Worm (Caenorhabditis elegans) whole organism, midembryonic: ENCODE data around the gene mtl-1.
A peak's percentile ranks its signal among the peaks of the same experiment; 100 is the strongest.

Experiments used
- T22C8.4 ChIP-seq: fragments of 200-800 bp; sonication (Bioruptor generic); IDR thresholded peaks from 2 replicates; pipeline ENCODE4 v1.3.6; 2022; ENCODE audit warnings: missing genetic modification characterization, missing compliant biosample characterization
- cog-1 ChIP-seq: sonication (generic microtip); optimal IDR thresholded peaks from 2 replicates; lab custom pipeline; 2016; ENCODE audit warnings: missing genetic modification characterization, missing compliant biosample characterization
- flt-1 ChIP-seq: fragments of 200-800 bp; sonication (Bioruptor generic); IDR thresholded peaks from 2 replicates; pipeline ENCODE4 v1.3.6; 2022; ENCODE audit warnings: missing genetic modification characterization, missing compliant biosample characterization
- klf-2 ChIP-seq: fragments of 200-800 bp; sonication (Bioruptor generic); conservative IDR thresholded peaks from 2 replicates; pipeline ENCODE4 v1.3.6; 2022; ENCODE audit warnings: missing genetic modification reagents, missing genetic modification characterization, missing compliant biosample characterization
- med-1 ChIP-seq: sonication (generic microtip); optimal IDR thresholded peaks from 2 replicates; lab custom pipeline; 2017; ENCODE audit warnings: missing genetic modification characterization, mild to moderate bottlenecking, missing compliant biosample characterization, antibody characterized with exemption, missing genetic modification reagents; ENCODE audit not compliant: insufficient read depth
- ref-1 ChIP-seq: fragments of 200-800 bp; sonication (Bioruptor generic); conservative IDR thresholded peaks from 2 replicates; pipeline ENCODE4 v1.3.6; 2022; ENCODE audit warnings: missing genetic modification reagents, missing genetic modification characterization, missing compliant biosample characterization
- tab-1 ChIP-seq: fragments of 200-800 bp; sonication (Bioruptor generic); IDR thresholded peaks from 2 replicates; pipeline ENCODE4 v1.3.6; 2022; ENCODE audit warnings: missing genetic modification characterization, missing compliant biosample characterization
- ztf-23 ChIP-seq: fragments of 200-800 bp; sonication (Bioruptor generic); IDR thresholded peaks from 2 replicates; pipeline ENCODE4 v1.3.6; 2022; ENCODE audit warnings: missing genetic modification reagents, missing genetic modification characterization, missing compliant biosample characterization
- ztf-29 ChIP-seq: fragments of 200-800 bp; sonication (Bioruptor generic); IDR thresholded peaks from 2 replicates; pipeline ENCODE4 v1.3.6; 2022; ENCODE audit warnings: missing genetic modification reagents, missing genetic modification characterization, missing compliant biosample characterization

The mtl-1 gene

ce11 chrV:6709050-6709683 is 17.5 kb upstream of the mtl-1 start, which contains the start of gene dlst-1:
Gene dlst-1, minus strand, starts transcription at chrV:6709101.
- TF ChIP-seq med-1 (GFP tag; lab: Kevin White, UChicago) (peak; percentile 77), klf-2 (0 out of 2 replicates have a peak, but pooled peaks have one; percentile 28), flt-1 (GFP tag; lab: Robert Waterston, UW) (peak; percentile 73), T22C8.4 (GFP tag; lab: Robert Waterston, UW) (no peak), cog-1 (no peak), ztf-29 (no peak), ref-1 (GFP tag; lab: Robert Waterston, UW) (0 out of 2 replicates have a peak, but pooled peaks have one; percentile 23), ztf-23 (GFP tag; lab: Robert Waterston, UW) (peak; percentile 82), tab-1 (GFP tag; lab: Robert Waterston, UW) (peak; percentile 80)

- TF ChIP-seq ztf-23 (GFP tag; lab: Robert Waterston, UW) = no peak
- TF ChIP-seq ref-1 (GFP tag; lab: Robert Waterston, UW) = no peak
- no peak for TF ChIP-seq tab-1 (GFP tag; lab: Robert Waterston, UW)
- no peak for TF ChIP-seq klf-2
- no peak for TF ChIP-seq T22C8.4 (GFP tag; lab: Robert Waterston, UW)
- no peak for TF ChIP-seq flt-1 (GFP tag; lab: Robert Waterston, UW)
These were observed 15.1 kb upstream of the mtl-1 start, which contains the start of gene W02F12.4 for ce11 chrV:6706771-6707170. Gene W02F12.4, minus strand, starts transcription at chrV:6706934.

DNA sequence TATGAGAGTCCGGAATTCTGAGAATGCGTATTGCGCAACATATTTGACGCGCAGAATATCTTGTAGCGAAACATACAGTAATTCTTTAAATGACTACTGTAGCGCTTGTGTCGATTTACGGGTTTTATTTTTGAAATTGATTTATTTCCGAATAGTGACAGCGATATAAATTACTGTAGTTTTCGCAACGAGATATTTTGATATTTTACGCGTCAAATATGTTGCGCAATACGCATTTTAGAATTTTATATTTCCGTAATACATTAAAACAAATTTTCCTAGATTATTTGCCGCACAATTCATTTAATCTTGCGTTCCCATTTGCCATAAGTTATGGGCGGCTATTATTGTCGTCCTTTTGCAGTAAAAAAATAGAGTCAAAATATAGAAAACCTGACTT is 13.7 kb upstream of the mtl-1 start:
- no peak for TF ChIP-seq cog-1
- no peak for TF ChIP-seq ztf-23 (GFP tag; lab: Robert Waterston, UW)
- no peak for TF ChIP-seq klf-2
- no peak for TF ChIP-seq T22C8.4 (GFP tag; lab: Robert Waterston, UW)
- no peak for TF ChIP-seq ztf-29
- TF ChIP-seq ref-1 (GFP tag; lab: Robert Waterston, UW) = no peak
- TF ChIP-seq tab-1 (GFP tag; lab: Robert Waterston, UW) = no peak
- TF ChIP-seq flt-1 (GFP tag; lab: Robert Waterston, UW) = no peak
- TF ChIP-seq med-1 (GFP tag; lab: Kevin White, UChicago) = no peak

DNA sequence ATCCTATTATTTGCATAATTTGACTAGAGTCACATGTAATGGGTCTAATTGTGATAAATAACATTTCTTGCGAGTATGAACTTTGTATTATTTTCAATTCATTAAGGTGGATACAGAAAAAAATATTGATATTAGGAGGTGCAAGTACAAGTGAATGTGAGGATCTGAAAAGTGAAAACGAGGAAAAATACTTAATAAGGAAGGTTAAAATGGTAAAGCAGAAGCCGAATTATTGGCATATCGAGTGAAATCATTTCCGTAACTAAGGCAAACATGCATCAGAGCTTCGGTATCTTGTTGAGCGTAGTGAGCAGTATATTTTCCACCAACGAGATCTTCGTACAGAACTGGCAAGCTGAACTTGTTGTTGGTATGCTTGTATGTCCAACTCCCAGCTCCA is 12.8 kb upstream of the mtl-1 start:
- no peak for TF ChIP-seq ref-1 (GFP tag; lab: Robert Waterston, UW)
- no peak for TF ChIP-seq ztf-23 (GFP tag; lab: Robert Waterston, UW)
- no peak for TF ChIP-seq cog-1
- no peak for TF ChIP-seq klf-2

DNA sequence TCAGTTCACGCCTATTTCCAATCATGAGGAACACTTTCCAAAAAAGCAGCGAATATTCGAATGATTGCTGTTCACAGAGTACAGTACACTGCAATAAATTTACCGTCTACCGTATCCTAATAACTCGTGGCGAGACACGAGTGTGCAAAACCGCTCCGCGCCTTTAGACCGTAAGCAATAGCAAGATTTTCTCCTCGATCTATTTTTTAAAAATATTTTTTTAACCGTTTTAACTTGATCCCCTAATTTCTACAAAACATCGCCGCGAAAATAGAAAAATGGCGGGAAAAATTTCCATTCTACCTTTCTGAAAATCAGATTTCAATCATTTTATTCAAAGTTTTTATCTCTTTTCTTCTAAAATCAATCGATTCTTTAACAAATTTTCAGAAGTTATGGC is 11.0 kb upstream of the mtl-1 start, which contains the start of gene era-1:
TSS of gene era-1 (plus strand) at position 366 of the 400 bp plus-strand sequence.
- TF ChIP-seq ztf-23 (GFP tag; lab: Robert Waterston, UW) (no peak), T22C8.4 (GFP tag; lab: Robert Waterston, UW) (no peak), ztf-29 (no peak), klf-2 (no peak), cog-1 (no peak), med-1 (GFP tag; lab: Kevin White, UChicago) (no peak), ref-1 (GFP tag; lab: Robert Waterston, UW) (no peak), tab-1 (GFP tag; lab: Robert Waterston, UW) (no peak), flt-1 (GFP tag; lab: Robert Waterston, UW) (no peak)

DNA sequence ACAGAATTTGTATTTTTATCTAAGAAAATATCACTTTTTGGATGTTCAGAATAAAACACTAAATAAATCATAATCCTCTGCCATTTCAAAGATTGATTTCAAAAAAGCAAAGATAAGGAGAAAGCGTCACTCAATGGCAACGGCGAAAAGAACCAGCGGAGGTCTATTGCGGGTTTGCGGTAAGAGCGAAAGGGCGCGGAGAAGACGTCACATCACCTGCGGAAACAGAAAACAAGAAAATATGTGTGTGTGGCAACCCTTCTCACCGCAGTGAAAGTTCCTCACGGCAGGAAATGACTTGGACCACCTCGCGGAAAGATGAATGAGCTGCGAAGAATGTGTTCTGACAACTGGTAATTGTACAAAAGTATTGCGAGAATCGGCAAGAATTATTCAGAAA is 8.2 kb upstream of the mtl-1 start:
- TF ChIP-seq tab-1 (GFP tag; lab: Robert Waterston, UW) (no peak), ref-1 (GFP tag; lab: Robert Waterston, UW) (no peak), klf-2 (no peak), ztf-29 (no peak), flt-1 (GFP tag; lab: Robert Waterston, UW) (no peak), T22C8.4 (GFP tag; lab: Robert Waterston, UW) (no peak), cog-1 (no peak), med-1 (GFP tag; lab: Kevin White, UChicago) (no peak), ztf-23 (GFP tag; lab: Robert Waterston, UW) (no peak)

DNA sequence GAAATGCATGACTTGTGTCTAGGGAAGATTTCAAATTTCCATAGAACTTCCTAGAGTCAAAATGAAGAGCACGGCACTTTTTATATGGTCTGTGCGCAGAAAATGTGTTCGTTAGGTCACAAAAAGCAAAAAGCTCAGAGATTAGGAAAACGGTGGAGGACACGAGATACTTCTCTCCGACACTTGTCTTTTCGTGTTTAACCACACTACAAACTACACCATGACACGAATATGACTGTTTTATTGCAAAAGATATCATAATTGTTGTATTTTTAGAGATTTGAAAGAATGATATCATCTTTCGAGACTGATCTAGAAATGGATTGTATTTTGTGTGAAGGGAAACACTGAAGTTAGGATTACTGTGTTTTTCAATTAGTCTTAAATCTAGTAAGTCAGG is 7.4 kb upstream of the mtl-1 start:
- TF ChIP-seq ztf-23 (GFP tag; lab: Robert Waterston, UW) (no peak), flt-1 (GFP tag; lab: Robert Waterston, UW) (no peak)

ce11 chrV:6697552-6697951 is 5.9 kb upstream of the mtl-1 start, which contains the start of gene W02F12.2:
Gene W02F12.2, minus strand, starts transcription at chrV:6697652.
- TF ChIP-seq ztf-23 (GFP tag; lab: Robert Waterston, UW) (no peak), klf-2 (no peak), flt-1 (GFP tag; lab: Robert Waterston, UW) (no peak), tab-1 (GFP tag; lab: Robert Waterston, UW) (no peak), T22C8.4 (GFP tag; lab: Robert Waterston, UW) (no peak), ref-1 (GFP tag; lab: Robert Waterston, UW) (no peak), med-1 (GFP tag; lab: Kevin White, UChicago) (no peak), cog-1 (no peak), ztf-29 (no peak)

- TF ChIP-seq ztf-23 (GFP tag; lab: Robert Waterston, UW) (no peak), ztf-29 (no peak), cog-1 (no peak), flt-1 (GFP tag; lab: Robert Waterston, UW) (no peak), med-1 (GFP tag; lab: Kevin White, UChicago) (no peak), T22C8.4 (GFP tag; lab: Robert Waterston, UW) (no peak)
These were observed 3.0 kb upstream of the mtl-1 start, which contains the start of gene W02F12.8 for ce11 chrV:6694668-6695067. Gene W02F12.8, minus strand, starts transcription at chrV:6694768.

DNA sequence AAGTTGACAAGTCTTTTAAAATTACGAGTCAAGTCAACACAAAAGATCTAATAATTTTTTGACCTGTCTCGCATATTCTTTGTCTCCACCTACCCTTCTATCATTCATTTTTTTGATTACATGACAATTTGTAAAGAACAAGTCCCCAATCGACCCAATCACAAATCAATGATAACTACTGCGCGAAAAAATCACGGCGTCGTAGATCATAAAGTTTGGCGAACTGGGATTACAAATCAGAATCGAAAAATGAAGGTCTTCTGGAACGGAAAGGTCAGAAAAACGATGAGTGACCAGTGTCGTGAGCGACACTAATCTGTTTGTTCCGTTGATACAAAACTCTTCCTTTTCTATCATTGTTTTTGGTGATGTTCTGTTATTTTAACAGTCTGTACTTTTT is 1.6 kb downstream of the mtl-1 start:
- TF ChIP-seq ztf-23 (GFP tag; lab: Robert Waterston, UW) (no peak), tab-1 (GFP tag; lab: Robert Waterston, UW) (no peak)
